Fruit fly (Drosophila melanogaster): Measurements from ENCODE around the gene HP5.

Gene HP5

dm6 chrX:11451630-11452029, 3.0 kb upstream of the HP5 start:
- TF ChIP-seq Sin3A (optimal IDR thresholded peaks at IDR 0.05) (no peak), h (optimal IDR thresholded peaks at IDR 0.05) (no peak), psq (optimal IDR thresholded peaks at IDR 0.05) (no peak), insv (optimal IDR thresholded peaks at IDR 0.05) (no peak), Myc (optimal IDR thresholded peaks at IDR 0.05) (no peak), ttk (optimal IDR thresholded peaks at IDR 0.05) (no peak)

- TF ChIP-seq Myc (optimal IDR thresholded peaks at IDR 0.05) (no peak), psq (optimal IDR thresholded peaks at IDR 0.05) (no peak), h (optimal IDR thresholded peaks at IDR 0.05) (no peak), Sin3A (optimal IDR thresholded peaks at IDR 0.05) (no peak), ttk (optimal IDR thresholded peaks at IDR 0.05) (no peak)
Observed at dm6 chrX:11452846-11453391, 1.7 kb upstream of the HP5 start.

DNA sequence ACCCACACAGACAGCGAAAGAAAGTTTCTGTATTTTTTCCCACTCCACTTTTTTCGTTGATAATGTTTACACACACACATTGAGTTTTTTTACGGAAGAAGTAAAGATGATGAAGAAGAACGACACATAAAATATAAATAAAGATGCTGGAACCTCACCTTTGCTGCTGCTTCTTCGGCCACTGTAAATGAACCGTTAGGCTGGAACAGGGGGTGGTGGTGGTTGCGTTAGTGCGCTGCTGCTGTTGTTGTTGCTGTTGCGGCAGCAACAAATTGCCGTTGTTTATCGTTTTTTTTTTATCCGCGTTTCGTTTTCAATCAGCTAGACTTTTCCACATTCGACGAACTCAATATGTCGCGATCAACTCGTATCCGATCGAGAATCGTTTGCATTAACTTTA, 948 bp upstream of the HP5 start:
- TF ChIP-seq insv (optimal IDR thresholded peaks at IDR 0.05) = no peak
- no peak for TF ChIP-seq psq (optimal IDR thresholded peaks at IDR 0.05)
- TF ChIP-seq ttk (optimal IDR thresholded peaks at IDR 0.05) = no peak
- no peak for TF ChIP-seq h (optimal IDR thresholded peaks at IDR 0.05)
- TF ChIP-seq Myc (optimal IDR thresholded peaks at IDR 0.05) = no peak
- TF ChIP-seq Sin3A (optimal IDR thresholded peaks at IDR 0.05) = no peak

dm6 chrX:11457149-11457548, 2.6 kb downstream of the HP5 start:
- TF ChIP-seq Myc (optimal IDR thresholded peaks at IDR 0.05) (no peak), h (optimal IDR thresholded peaks at IDR 0.05) (no peak), ttk (optimal IDR thresholded peaks at IDR 0.05) (no peak), insv (optimal IDR thresholded peaks at IDR 0.05) (no peak), psq (optimal IDR thresholded peaks at IDR 0.05) (no peak), Sin3A (optimal IDR thresholded peaks at IDR 0.05) (no peak)

DNA sequence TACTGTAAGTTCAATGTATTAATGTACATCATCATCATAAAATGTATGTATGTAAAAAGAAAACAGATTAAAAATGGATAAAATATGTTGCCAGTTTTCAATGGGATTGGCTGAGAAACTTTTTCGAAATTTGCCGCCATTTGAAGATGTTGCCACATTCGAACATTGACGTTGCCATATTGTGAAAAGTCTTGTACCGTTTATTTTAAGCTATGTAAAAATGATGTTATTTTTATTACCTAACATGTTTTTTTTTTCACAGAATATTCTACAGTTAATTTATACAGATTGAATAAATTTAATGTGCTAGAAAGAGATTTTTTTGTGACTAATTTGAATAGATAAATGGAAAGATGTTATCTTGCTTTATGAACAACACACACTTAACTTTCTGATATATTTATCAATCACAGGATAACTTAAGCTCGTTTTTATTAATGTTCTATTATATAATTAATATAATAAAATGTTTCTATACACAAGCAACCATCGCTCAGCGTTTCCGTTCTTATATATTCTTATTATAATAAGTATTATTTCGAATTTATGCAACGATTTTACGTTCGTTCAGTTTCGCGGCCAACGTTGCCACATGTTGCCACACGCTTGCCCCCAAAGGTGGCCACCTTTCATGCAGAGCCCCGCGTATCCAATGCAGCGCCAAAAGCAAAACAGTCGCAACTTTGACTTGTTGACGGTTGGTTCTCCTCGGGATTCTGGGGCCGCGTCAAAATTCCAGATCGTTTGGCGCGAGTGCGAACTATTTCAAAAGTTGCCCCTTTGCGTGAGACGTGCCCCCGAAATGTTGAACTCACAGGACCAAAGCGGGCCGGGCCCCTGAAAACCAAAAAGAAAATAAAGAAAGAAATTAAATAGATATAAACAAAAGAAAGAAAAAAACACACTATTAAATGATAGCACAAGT, 4.6 kb downstream of the HP5 start, which contains the start of gene CG43155:
CG43155 (plus strand) TSS at position 875 of the 925 bp plus-strand sequence.
- TF ChIP-seq h (optimal IDR thresholded peaks at IDR 0.05) = no peak
- TF ChIP-seq psq (optimal IDR thresholded peaks at IDR 0.05) = no peak
- TF ChIP-seq Sin3A (optimal IDR thresholded peaks at IDR 0.05) = no peak
- no peak for TF ChIP-seq Myc (optimal IDR thresholded peaks at IDR 0.05)
- no peak for TF ChIP-seq insv (optimal IDR thresholded peaks at IDR 0.05)
- no peak for TF ChIP-seq ttk (optimal IDR thresholded peaks at IDR 0.05)

- TF ChIP-seq h (optimal IDR thresholded peaks at IDR 0.05) (no peak), psq (optimal IDR thresholded peaks at IDR 0.05) (no peak), Sin3A (optimal IDR thresholded peaks at IDR 0.05) (no peak), insv (optimal IDR thresholded peaks at IDR 0.05) (no peak), ttk (optimal IDR thresholded peaks at IDR 0.05) (no peak), Myc (optimal IDR thresholded peaks at IDR 0.05) (no peak)
Observed at dm6 chrX:11464047-11464446, 9.5 kb downstream of the HP5 start.

DNA sequence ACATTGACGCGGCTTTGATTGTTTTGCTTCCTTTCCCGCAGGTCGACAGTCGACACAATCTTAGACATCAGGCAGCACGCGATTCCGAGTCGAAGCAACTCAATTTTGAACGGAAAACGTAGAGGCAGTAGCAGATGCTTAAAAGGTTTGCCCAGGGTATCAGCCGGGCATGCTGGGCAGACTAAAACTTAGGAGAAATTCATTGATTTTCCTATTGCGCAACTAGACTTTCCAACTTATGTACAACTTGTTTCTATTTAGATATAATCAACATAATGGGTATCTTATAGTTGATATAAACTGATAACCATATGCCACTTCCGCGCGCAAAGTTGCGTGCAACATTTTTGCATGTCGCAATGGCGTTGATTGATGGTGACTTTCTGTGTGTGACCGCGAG, 12.2 kb downstream of the HP5 start:
- TF ChIP-seq h (optimal IDR thresholded peaks at IDR 0.05) (no peak), Myc (optimal IDR thresholded peaks at IDR 0.05) (no peak), insv (optimal IDR thresholded peaks at IDR 0.05) (no peak), ttk (optimal IDR thresholded peaks at IDR 0.05) (no peak), psq (optimal IDR thresholded peaks at IDR 0.05) (no peak), Sin3A (optimal IDR thresholded peaks at IDR 0.05) (no peak)

DNA sequence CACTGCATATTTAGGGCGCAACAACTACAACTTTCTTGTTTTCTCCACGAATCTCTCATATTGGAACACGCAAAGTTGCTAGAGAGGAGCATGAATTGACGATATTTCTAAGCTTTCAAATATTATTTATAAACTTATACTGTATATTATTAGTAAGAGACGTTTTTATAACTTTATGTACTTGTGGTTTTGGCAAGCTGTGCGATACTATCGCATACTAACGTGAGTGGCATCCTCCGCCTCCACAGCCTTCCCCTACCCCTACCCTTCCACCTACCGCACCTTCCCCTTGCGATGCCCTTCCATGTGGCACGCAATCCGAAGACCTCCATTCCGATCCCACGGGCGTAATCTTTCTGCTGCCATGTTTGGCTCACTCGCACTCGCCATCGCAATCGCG, 13.7 kb downstream of the HP5 start:
- TF ChIP-seq Myc (optimal IDR thresholded peaks at IDR 0.05) (no peak), insv (optimal IDR thresholded peaks at IDR 0.05) (no peak), psq (optimal IDR thresholded peaks at IDR 0.05) (no peak), Sin3A (optimal IDR thresholded peaks at IDR 0.05) (no peak), h (optimal IDR thresholded peaks at IDR 0.05) (no peak), ttk (optimal IDR thresholded peaks at IDR 0.05) (no peak)

- no peak for TF ChIP-seq Sin3A (optimal IDR thresholded peaks at IDR 0.05)
- TF ChIP-seq psq (optimal IDR thresholded peaks at IDR 0.05) = no peak
- TF ChIP-seq insv (optimal IDR thresholded peaks at IDR 0.05) = no peak
- no peak for TF ChIP-seq h (optimal IDR thresholded peaks at IDR 0.05)
- TF ChIP-seq Myc (optimal IDR thresholded peaks at IDR 0.05) = no peak
- no peak for TF ChIP-seq ttk (optimal IDR thresholded peaks at IDR 0.05)
Observed at dm6 chrX:11476758-11477157, 22.2 kb downstream of the HP5 start, which contains the start of gene Cyp4g15. Gene Cyp4g15 (plus strand): TSS chrX:11477058.

- no peak for TF ChIP-seq insv (optimal IDR thresholded peaks at IDR 0.05)
- no peak for TF ChIP-seq Sin3A (optimal IDR thresholded peaks at IDR 0.05)
- no peak for TF ChIP-seq Myc (optimal IDR thresholded peaks at IDR 0.05)
- no peak for TF ChIP-seq ttk (optimal IDR thresholded peaks at IDR 0.05)
- TF ChIP-seq h (optimal IDR thresholded peaks at IDR 0.05) = no peak
- no peak for TF ChIP-seq psq (optimal IDR thresholded peaks at IDR 0.05)
Observed at dm6 chrX:11483297-11483696, 28.7 kb downstream of the HP5 start, which contains the start of gene Uba5. Gene Uba5 (plus strand): TSS chrX:11483518.

DNA sequence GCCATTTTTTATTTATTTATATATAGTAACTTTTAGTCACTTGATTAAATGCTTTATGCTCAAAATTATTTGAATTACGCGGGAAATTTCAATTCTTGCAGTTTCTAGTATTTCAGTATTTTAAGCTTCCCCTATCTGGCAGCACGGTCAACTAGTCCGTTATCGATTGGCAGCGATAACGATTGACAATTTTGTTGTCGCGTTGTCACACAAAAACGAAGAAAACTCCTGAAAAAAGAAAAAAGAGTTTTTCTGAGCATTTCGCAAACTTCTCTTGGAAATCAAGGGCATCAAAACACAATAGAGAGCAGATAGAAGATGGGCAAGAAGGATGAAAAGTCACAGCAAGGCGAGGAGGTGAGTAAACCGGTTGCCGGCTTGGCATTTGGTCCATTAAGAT, 30.5 kb downstream of the HP5 start, which contains the start of gene Spase25:
Spase25 (plus strand) TSS at position 176 of the 400 bp plus-strand sequence.
- TF ChIP-seq Sin3A (optimal IDR thresholded peaks at IDR 0.05) (no peak), insv (optimal IDR thresholded peaks at IDR 0.05) (no peak), Myc (optimal IDR thresholded peaks at IDR 0.05) (no peak), h (optimal IDR thresholded peaks at IDR 0.05) (no peak), ttk (optimal IDR thresholded peaks at IDR 0.05) (no peak), psq (optimal IDR thresholded peaks at IDR 0.05) (no peak)

DNA sequence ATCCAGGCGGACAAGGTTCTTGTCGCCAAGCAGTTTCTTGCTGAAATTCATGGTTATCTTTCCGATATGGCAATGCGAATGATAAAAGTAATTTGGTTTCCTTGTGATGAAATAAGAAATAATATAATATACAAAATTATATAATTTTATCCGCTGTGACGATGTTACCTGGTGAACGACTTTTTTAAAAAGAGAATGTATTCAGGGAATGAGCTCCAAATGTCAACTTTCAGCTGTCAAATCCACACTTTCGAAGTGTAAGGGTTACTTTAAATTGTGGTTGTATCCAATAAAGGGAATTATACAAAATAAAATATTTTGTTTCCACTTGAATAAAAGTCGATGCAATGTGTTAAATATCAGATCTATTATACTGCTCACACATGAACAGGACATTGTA, 36.9 kb downstream of the HP5 start, which contains the start of gene CG33235:
CG33235 (minus strand) TSS at position 101 of the 400 bp plus-strand sequence.
- TF ChIP-seq h (optimal IDR thresholded peaks at IDR 0.05) = no peak
- TF ChIP-seq psq (optimal IDR thresholded peaks at IDR 0.05) = no peak
- no peak for TF ChIP-seq Myc (optimal IDR thresholded peaks at IDR 0.05)
- no peak for TF ChIP-seq Sin3A (optimal IDR thresholded peaks at IDR 0.05)
- TF ChIP-seq insv (optimal IDR thresholded peaks at IDR 0.05) = no peak
- TF ChIP-seq ttk (optimal IDR thresholded peaks at IDR 0.05) = no peak

All from Kc167 (cell line).